Worm (Caenorhabditis elegans): ENCODE results near the gene efr-3.

DNA sequence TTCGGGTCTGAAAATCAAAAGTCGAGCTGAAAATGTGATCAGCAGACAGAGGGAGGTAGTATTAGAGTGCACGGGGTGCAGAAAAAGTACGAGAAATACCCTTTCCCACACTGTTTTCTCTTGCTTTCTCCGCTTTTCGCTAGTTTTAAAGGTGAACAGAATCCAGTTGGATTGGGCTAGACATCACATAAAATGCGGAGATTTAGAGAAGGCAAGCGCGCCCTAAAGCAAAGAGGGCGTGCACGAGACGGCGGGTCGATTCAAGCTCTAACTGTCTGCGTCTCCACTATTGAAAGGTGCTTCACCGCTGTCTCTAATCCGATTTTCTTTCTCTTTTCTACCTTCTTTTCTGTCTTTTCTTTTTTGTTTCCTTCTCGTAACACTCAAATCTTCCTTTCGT, 49.2 kb upstream of the efr-3 start:
- TF ChIP-seq pha-4 (tag; optimal IDR thresholded peaks at IDR 0.05) (no peak), ceh-22 (tag; optimal IDR thresholded peaks at IDR 0.05) (no peak), ets-4 (tag; optimal IDR thresholded peaks at IDR 0.05) (peak; percentile 52), dve-1 (tag; optimal IDR thresholded peaks at IDR 0.05) (peak; percentile 63), C08G9.2 (tag; optimal IDR thresholded peaks at IDR 0.05) (no peak)
